Worm (Caenorhabditis elegans) whole organism, mixed stage, embryonic: ENCODE measurements around the gene srlf-21.
"Not testable (repeated sequence)": the region's sequence is repeated elsewhere in the genome, so short reads cannot be mapped to it uniquely, and the experiment has no call there.

Source experiments
- M03D4.4 ChIP-seq: sonication (generic microtip); optimal IDR thresholded peaks from 2 replicates; lab custom pipeline; 2017; ENCODE audit warnings: mild to moderate bottlenecking, missing genetic modification characterization, missing compliant biosample characterization
- bed-3 ChIP-seq: fragments of 200-800 bp; sonication (Bioruptor generic); optimal IDR thresholded peaks from 3 replicates; lab custom pipeline; 2018; ENCODE audit warnings: mild to moderate bottlenecking, missing genetic modification characterization, moderate library complexity, missing compliant biosample characterization
- blmp-1 ChIP-seq: fragments of 150-350 bp; optimal IDR thresholded peaks from 2 replicates; lab custom pipeline; 2014; ENCODE audit warnings: missing biosample characterization, missing genetic modification characterization
- ceh-39 ChIP-seq: fragments of 150-350 bp; optimal IDR thresholded peaks from 2 replicates; lab custom pipeline; 2014; ENCODE audit warnings: missing biosample characterization, missing genetic modification characterization
- ceh-83 ChIP-seq: fragments of 200-800 bp; sonication (Bioruptor generic); optimal IDR thresholded peaks from 2 replicates; lab custom pipeline; 2018; ENCODE audit warnings: mild to moderate bottlenecking, missing genetic modification characterization, missing compliant biosample characterization
- ces-1 ChIP-seq: fragments of 150-350 bp; optimal IDR thresholded peaks from 2 replicates; lab custom pipeline; 2014; ENCODE audit warnings: missing biosample characterization, missing genetic modification reagents, missing genetic modification characterization
- cnd-1 ChIP-seq: fragments of 200-800 bp; sonication (Bioruptor generic); optimal IDR thresholded peaks from 2 replicates; lab custom pipeline; 2018; ENCODE audit warnings: mild to moderate bottlenecking, missing genetic modification characterization, missing compliant biosample characterization
- drap-1 ChIP-seq: fragments of 200-800 bp; sonication (Bioruptor generic); optimal IDR thresholded peaks from 3 replicates; lab custom pipeline; 2018; ENCODE audit warnings: mild to moderate bottlenecking, missing genetic modification characterization, missing compliant biosample characterization
- elt-3 ChIP-seq: fragments of 150-350 bp; optimal IDR thresholded peaks from 2 replicates; lab custom pipeline; 2014; ENCODE audit warnings: missing biosample characterization, missing genetic modification characterization
- ham-2 ChIP-seq: fragments of 200-800 bp; sonication (Bioruptor generic); optimal IDR thresholded peaks from 2 replicates; lab custom pipeline; 2018; ENCODE audit warnings: mild to moderate bottlenecking, missing genetic modification characterization, missing compliant biosample characterization
- hlh-1 ChIP-seq: fragments of 150-350 bp; optimal IDR thresholded peaks from 2 replicates; lab custom pipeline; 2014; ENCODE audit warnings: missing biosample characterization, missing genetic modification reagents, missing genetic modification characterization
- lin-13 ChIP-seq: fragments of 150-350 bp; optimal IDR thresholded peaks from 2 replicates; lab custom pipeline; 2014; ENCODE audit warnings: missing biosample characterization, missing genetic modification characterization
- lin-32 ChIP-seq: fragments of 200-800 bp; sonication (Bioruptor generic); optimal IDR thresholded peaks from 2 replicates; lab custom pipeline; 2018; ENCODE audit warnings: mild to moderate bottlenecking, missing genetic modification characterization, missing compliant biosample characterization
- lsy-2 ChIP-seq: fragments of 150-350 bp; optimal IDR thresholded peaks from 2 replicates; lab custom pipeline; 2014; ENCODE audit warnings: missing biosample characterization, missing genetic modification characterization
- mab-5 ChIP-seq: fragments of 150-350 bp; optimal IDR thresholded peaks from 2 replicates; lab custom pipeline; 2014; ENCODE audit warnings: missing biosample characterization, missing genetic modification characterization
- mep-1 ChIP-seq: fragments of 150-350 bp; optimal IDR thresholded peaks from 2 replicates; lab custom pipeline; 2017; ENCODE audit warnings: missing biosample characterization, missing genetic modification reagents, missing genetic modification characterization, inconsistent platforms
- nhr-12 ChIP-seq: fragments of 150-350 bp; optimal IDR thresholded peaks from 2 replicates; lab custom pipeline; 2014; ENCODE audit warnings: missing biosample characterization, missing genetic modification characterization
- nhr-2 ChIP-seq: fragments of 150-350 bp; optimal IDR thresholded peaks from 2 replicates; lab custom pipeline; 2014; ENCODE audit warnings: missing biosample characterization, missing genetic modification characterization
- nhr-237 ChIP-seq: fragments of 150-350 bp; optimal IDR thresholded peaks from 2 replicates; lab custom pipeline; 2014; ENCODE audit warnings: missing biosample characterization, missing genetic modification characterization
- nhr-76 ChIP-seq: sonication (generic microtip); optimal IDR thresholded peaks from 2 replicates; lab custom pipeline; 2017; ENCODE audit warnings: missing biosample characterization, missing genetic modification characterization
- pha-4 ChIP-seq: fragments of 150-350 bp; optimal IDR thresholded peaks from 2 replicates; lab custom pipeline; 2018; ENCODE audit warnings: missing biosample characterization, missing genetic modification reagents, missing genetic modification characterization
- sem-2 ChIP-seq: fragments of 200-800 bp; sonication (Bioruptor generic); optimal IDR thresholded peaks from 2 replicates; lab custom pipeline; 2018; ENCODE audit warnings: mild to moderate bottlenecking, missing genetic modification characterization, missing compliant biosample characterization
- snpc-4 ChIP-seq: fragments of 150-350 bp; optimal IDR thresholded peaks from 2 replicates; lab custom pipeline; 2014; ENCODE audit warnings: missing biosample characterization, missing genetic modification characterization
- sptf-1 ChIP-seq: sonication (generic microtip); optimal IDR thresholded peaks from 2 replicates; lab custom pipeline; 2017; ENCODE audit warnings: mild to moderate bottlenecking, missing genetic modification characterization, moderate library complexity, missing compliant biosample characterization
- tbx-8 ChIP-seq: fragments of 200-800 bp; sonication (Bioruptor generic); optimal IDR thresholded peaks from 2 replicates; lab custom pipeline; 2018; ENCODE audit warnings: mild to moderate bottlenecking, missing genetic modification characterization, moderate library complexity, missing compliant biosample characterization
- unc-39 ChIP-seq: fragments of 150-350 bp; optimal IDR thresholded peaks from 2 replicates; lab custom pipeline; 2014; ENCODE audit warnings: missing biosample characterization, missing genetic modification characterization
- unc-62 ChIP-seq: fragments of 150-350 bp; optimal IDR thresholded peaks from 2 replicates; lab custom pipeline; 2014; ENCODE audit warnings: missing biosample characterization, missing genetic modification reagents, missing genetic modification characterization
- zip-8 ChIP-seq: fragments of 150-350 bp; optimal IDR thresholded peaks from 2 replicates; lab custom pipeline; 2014; ENCODE audit warnings: missing biosample characterization, missing genetic modification characterization
- ztf-11 ChIP-seq: fragments of 150-350 bp; optimal IDR thresholded peaks from 2 replicates; lab custom pipeline; 2014; ENCODE audit warnings: missing biosample characterization, missing genetic modification characterization

Gene srlf-21

DNA sequence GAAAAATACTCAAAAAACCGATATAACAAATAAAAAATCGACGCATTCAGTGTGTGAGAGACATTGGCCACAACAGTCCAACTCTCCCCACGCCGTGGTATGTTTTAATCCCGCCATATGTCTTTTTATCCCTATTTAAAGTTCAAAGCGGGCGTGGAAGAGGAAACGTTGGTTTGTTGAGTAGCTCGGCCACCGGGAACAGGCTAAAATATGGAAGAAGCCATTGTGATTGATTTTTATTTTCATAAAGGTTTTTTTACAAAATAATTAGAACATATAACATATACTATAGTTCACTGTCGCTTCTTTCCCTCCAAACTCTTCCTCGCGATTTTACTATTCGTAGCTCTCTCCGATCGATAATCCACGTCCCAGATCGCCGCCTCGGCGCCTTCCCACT lies 8.8 kb upstream of the srlf-21 start, which contains the start of gene nas-32:
nas-32 (minus strand) TSS at position 101 of the 400 bp plus-strand sequence.
- TF ChIP-seq ham-2, result no peak
- no peak for TF ChIP-seq cnd-1 (tag; lab: Kevin White, UChicago)
- no peak for TF ChIP-seq ceh-83 (GFP tag; lab: Kevin White, UChicago)
- no peak for TF ChIP-seq tbx-8 (GFP tag; lab: Kevin White, UChicago)
- TF ChIP-seq M03D4.4, result no peak
- TF ChIP-seq nhr-12, result no peak
- TF ChIP-seq lin-13 (tag; lab: Kevin White, UChicago), result no peak
- TF ChIP-seq zip-8 (tag; lab: Kevin White, UChicago), result no peak
- TF ChIP-seq unc-39 (tag; lab: Kevin White, UChicago), result no peak
- TF ChIP-seq nhr-2 (tag; lab: Kevin White, UChicago), result no peak
- TF ChIP-seq drap-1, result no peak
- no peak for TF ChIP-seq lin-32 (GFP tag; lab: Kevin White, UChicago)
- no peak for TF ChIP-seq elt-3 (tag; lab: Kevin White, UChicago)
- TF ChIP-seq lsy-2, result no peak
- no peak for TF ChIP-seq mep-1
- no peak for TF ChIP-seq ztf-11 (tag; lab: Kevin White, UChicago)
- no peak for TF ChIP-seq ceh-39 (tag; lab: Kevin White, UChicago)
- no peak for TF ChIP-seq nhr-76 (tag; lab: Kevin White, UChicago)
- TF ChIP-seq, all 35 proteins: peak for 0

DNA sequence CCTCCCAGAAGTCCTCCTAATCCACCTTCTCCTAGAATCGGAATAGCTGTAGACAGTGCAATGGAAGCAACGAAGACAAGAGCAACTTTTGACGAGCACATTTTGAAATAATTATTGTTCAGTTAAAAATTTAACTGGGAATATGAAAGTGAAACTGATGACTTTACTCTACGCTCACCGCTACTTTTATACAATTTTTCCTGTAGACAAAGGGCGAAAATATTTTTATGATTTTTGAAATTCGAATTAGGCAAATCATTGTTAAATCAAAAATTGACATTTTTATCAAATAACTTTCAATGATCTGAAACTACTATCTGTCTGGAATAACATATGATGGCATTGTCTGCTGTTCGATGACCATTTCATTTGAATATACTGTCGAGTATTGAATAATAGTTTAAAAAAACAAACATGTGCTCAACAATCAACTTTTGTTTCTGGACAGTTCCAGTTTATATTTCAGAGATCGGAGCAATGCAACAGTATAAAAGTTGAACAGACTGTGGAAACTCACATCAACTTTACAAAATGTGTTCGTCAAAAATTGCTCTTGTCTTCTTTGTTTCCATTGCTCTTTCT lies 3.2 kb upstream of the srlf-21 start, which contains the start of the genes srlf-23 and srlf-20:
srlf-23 (minus strand) TSS at position 101 of the 582 bp plus-strand sequence.
srlf-20 (plus strand) TSS at position 532 of the 582 bp plus-strand sequence.
- TF ChIP-seq lsy-2 (no peak), nhr-2 (tag; lab: Kevin White, UChicago) (no peak), snpc-4 (tag; lab: Kevin White, UChicago) (no peak), hlh-1 (tag; lab: Kevin White, UChicago) (no peak), M03D4.4 (no peak), ces-1 (GFP tag; lab: Kevin White, UChicago) (no peak), unc-39 (tag; lab: Kevin White, UChicago) (no peak)
- TF ChIP-seq, all 35 proteins: peak for 0

DNA sequence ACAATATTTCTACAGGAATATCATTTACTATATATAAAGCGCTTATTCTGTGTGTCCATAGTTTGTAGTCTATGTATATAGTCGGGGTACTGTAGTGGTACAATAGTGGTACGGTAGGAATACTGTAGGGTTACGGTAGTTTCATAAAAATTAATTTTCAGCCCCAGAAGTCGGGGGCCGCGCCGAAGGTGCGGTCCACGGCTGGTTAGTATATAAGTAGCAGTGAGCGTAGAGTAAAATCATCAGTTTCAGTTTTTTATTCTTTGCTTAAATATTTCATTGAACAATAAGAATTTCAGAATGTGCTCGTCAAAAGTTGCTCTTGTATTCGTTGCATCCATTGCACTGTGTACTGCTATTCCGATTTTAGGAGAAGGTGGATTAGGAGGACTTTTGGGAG lies 512 bp upstream of the srlf-21 start, which contains the start of gene srlf-22:
srlf-22 (plus strand) TSS at position 301 of the 400 bp plus-strand sequence.
- not testable (repeated sequence) for TF ChIP-seq sptf-1; ham-2; elt-3 (tag; lab: Kevin White, UChicago)

DNA sequence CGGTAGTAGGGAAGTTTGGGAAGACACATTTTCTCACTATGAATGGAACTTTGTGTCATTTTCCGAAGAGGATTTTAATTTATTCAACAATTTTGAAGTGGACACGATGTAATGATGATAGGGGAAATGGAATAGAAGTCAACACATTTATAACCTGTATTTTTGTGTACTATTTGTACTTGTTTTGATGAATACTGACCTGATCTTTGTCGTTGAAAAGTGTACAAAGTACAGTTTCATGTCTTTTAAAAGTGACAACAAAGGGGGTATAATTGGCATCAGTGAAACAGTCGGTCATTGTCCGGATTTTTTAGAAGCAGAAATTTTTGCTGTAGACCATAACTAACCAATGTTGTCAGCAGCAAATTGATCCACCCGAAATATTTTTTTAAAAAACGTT lies 1.1 kb downstream of the srlf-21 start, which contains the start of gene T02B11.6:
T02B11.6 (minus strand) TSS at position 101 of the 400 bp plus-strand sequence.
- TF ChIP-seq blmp-1 (tag; lab: Kevin White, UChicago) (no peak), zip-8 (tag; lab: Kevin White, UChicago) (no peak), pha-4 (tag; lab: Kevin White, UChicago) (no peak), sem-2 (GFP tag; lab: Kevin White, UChicago) (no peak), unc-62 (GFP tag; lab: Kevin White, UChicago) (no peak)

DNA sequence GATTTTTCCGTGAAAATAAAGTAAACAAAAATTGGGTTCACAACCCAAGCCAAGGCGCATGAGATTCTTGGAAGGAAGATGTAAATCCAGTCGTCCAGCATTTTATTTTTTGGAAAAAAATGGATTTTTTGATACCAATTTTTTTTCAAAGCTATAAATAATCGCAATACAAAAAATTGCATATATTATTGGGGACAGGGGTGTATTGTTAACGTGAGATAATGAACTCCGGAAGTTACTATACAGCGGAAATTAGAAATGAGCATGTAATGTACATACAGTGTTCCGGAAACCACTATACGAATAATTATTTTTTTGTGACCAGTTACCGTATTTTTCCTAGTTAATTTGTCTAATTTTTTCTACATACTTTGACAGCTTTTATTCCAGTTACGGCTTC lies 6.0 kb downstream of the srlf-21 start, which contains the start of gene srj-38:
srj-38 (minus strand) TSS at position 101 of the 400 bp plus-strand sequence.
- no peak for TF ChIP-seq hlh-1 (tag; lab: Kevin White, UChicago)
- TF ChIP-seq lin-32 (GFP tag; lab: Kevin White, UChicago), result no peak
- no peak for TF ChIP-seq tbx-8 (GFP tag; lab: Kevin White, UChicago)
- TF ChIP-seq mep-1, result no peak
- TF ChIP-seq pha-4 (tag; lab: Kevin White, UChicago), result no peak
- TF ChIP-seq ceh-83 (GFP tag; lab: Kevin White, UChicago), result no peak
- no peak for TF ChIP-seq nhr-237 (tag; lab: Kevin White, UChicago)
- no peak for TF ChIP-seq ztf-11 (tag; lab: Kevin White, UChicago)
- TF ChIP-seq blmp-1 (tag; lab: Kevin White, UChicago), result no peak
- no peak for TF ChIP-seq nhr-2 (tag; lab: Kevin White, UChicago)
- no peak for TF ChIP-seq mab-5 (tag; lab: Kevin White, UChicago)
- no peak for TF ChIP-seq cnd-1 (tag; lab: Kevin White, UChicago)
- TF ChIP-seq sem-2 (GFP tag; lab: Kevin White, UChicago), result no peak
- TF ChIP-seq elt-3 (tag; lab: Kevin White, UChicago), result no peak
- TF ChIP-seq bed-3 (GFP tag; lab: Kevin White, UChicago), result no peak
